ENCODE assay signal across 2 worm cellular contexts in genomic region chrIII:3241943-3242342, ce11.
A peak's percentile ranks its signal among the peaks of the same experiment; 100 is the strongest.
TF ChIP-seq lines count a peak whose summit lies in the region.

No protein-coding gene starts in this region.

TF ChIP-seq in whole organism, L4 larva, 104 proteins besides CTCF, POLR2A, EP300 and RAD21:
- TF ChIP-seq ceh-28 (tag; optimal IDR thresholded peaks at IDR 0.05; lab: Kevin White, UChicago) (peak; percentile 57), fos-1 (tag; optimal IDR thresholded peaks at IDR 0.05; lab: Kevin White, UChicago) (no peak)

TF ChIP-seq in whole organism, midembryonic, 9 proteins besides CTCF, POLR2A, EP300 and RAD21:
- no peak for TF ChIP-seq tab-1 (GFP tag; IDR thresholded peaks at IDR 0.05; lab: Robert Waterston, UW)
- TF ChIP-seq med-1 (GFP tag; optimal IDR thresholded peaks at IDR 0.05; lab: Kevin White, UChicago; ENCODE audit: insufficient read depth), result no peak
- no peak for TF ChIP-seq ztf-23 (GFP tag; IDR thresholded peaks at IDR 0.05; lab: Robert Waterston, UW)
- TF ChIP-seq ref-1 (GFP tag; conservative IDR thresholded peaks at IDR 0.05; lab: Robert Waterston, UW), result no peak
- TF ChIP-seq klf-2 (GFP tag; conservative IDR thresholded peaks at IDR 0.05; lab: Robert Waterston, UW), result no peak
- TF ChIP-seq flt-1 (GFP tag; IDR thresholded peaks at IDR 0.05; lab: Robert Waterston, UW), result no peak
- no peak for TF ChIP-seq cog-1 (tag; optimal IDR thresholded peaks at IDR 0.05; lab: Kevin White, UChicago)
- TF ChIP-seq T22C8.4 (GFP tag; IDR thresholded peaks at IDR 0.05; lab: Robert Waterston, UW), result peak; percentile 78
